Worm (Caenorhabditis elegans) whole organism, early embryonic: ENCODE measurements around the gene lido-18.

Experiments used
- B0310.2 ChIP-seq: sonication (generic microtip); optimal IDR thresholded peaks from 2 replicates; lab custom pipeline; 2016; ENCODE audit warnings: mild to moderate bottlenecking, missing genetic modification characterization, missing compliant biosample characterization
- F13C5.2 ChIP-seq: sonication (generic microtip); optimal IDR thresholded peaks from 2 replicates; lab custom pipeline; 2017; ENCODE audit warnings: mild to moderate bottlenecking, missing genetic modification characterization, inconsistent platforms, missing compliant biosample characterization
- aly-1 ChIP-seq: sonication (generic microtip); optimal IDR thresholded peaks from 2 replicates; lab custom pipeline; 2016; ENCODE audit warnings: missing genetic modification characterization, missing compliant biosample characterization
- ama-1 ChIP-seq: fragments of 150-350 bp; optimal IDR thresholded peaks from 2 replicates; lab custom pipeline; 2014
- ceh-13 ChIP-seq: fragments of 200-800 bp; sonication (Bioruptor generic); optimal IDR thresholded peaks from 2 replicates; lab custom pipeline; 2018; ENCODE audit warnings: mild to moderate bottlenecking, missing genetic modification characterization, missing compliant biosample characterization
- ceh-36 ChIP-seq: sonication (generic microtip); optimal IDR thresholded peaks from 2 replicates; lab custom pipeline; 2016; ENCODE audit warnings: missing genetic modification characterization, inconsistent platforms, missing compliant biosample characterization
- ets-7 ChIP-seq: sonication (generic microtip); optimal IDR thresholded peaks from 2 replicates; lab custom pipeline; 2016; ENCODE audit warnings: missing genotype, missing genetic modification characterization, missing compliant biosample characterization
- flt-1 ChIP-seq: fragments of 200-800 bp; sonication (Bioruptor generic); IDR thresholded peaks from 2 replicates; pipeline ENCODE4 v1.3.6; 2022; ENCODE audit warnings: missing genetic modification characterization, missing compliant biosample characterization
- hmbx-1 ChIP-seq: sonication (generic microtip); optimal IDR thresholded peaks from 2 replicates; lab custom pipeline; 2016; ENCODE audit warnings: mild to moderate bottlenecking, missing genetic modification characterization, missing compliant biosample characterization
- hmg-4 ChIP-seq: fragments of 200-800 bp; sonication (Bioruptor generic); optimal IDR thresholded peaks from 2 replicates; lab custom pipeline; 2018; ENCODE audit warnings: mild to moderate bottlenecking, missing genetic modification characterization, missing compliant biosample characterization
- hnd-1 ChIP-seq: sonication (generic microtip); optimal IDR thresholded peaks from 2 replicates; lab custom pipeline; 2016; ENCODE audit warnings: missing genetic modification characterization, missing compliant biosample characterization
- pes-1 ChIP-seq: fragments of 200-800 bp; sonication (Bioruptor generic); IDR thresholded peaks from 2 replicates; pipeline ENCODE4 v1.3.6; 2022; ENCODE audit warnings: missing genetic modification reagents, missing genetic modification characterization, missing compliant biosample characterization
- scrt-1 ChIP-seq: fragments of 200-800 bp; sonication (Bioruptor generic); IDR thresholded peaks from 2 replicates; pipeline ENCODE4 v1.3.6; 2022; ENCODE audit warnings: missing genetic modification characterization, missing compliant biosample characterization
- sea-1 ChIP-seq: fragments of 200-800 bp; sonication (Bioruptor generic); conservative IDR thresholded peaks from 2 replicates; pipeline ENCODE4 v1.3.6; 2022; ENCODE audit warnings: missing genetic modification characterization, missing compliant biosample characterization
- tbx-11 ChIP-seq: fragments of 200-800 bp; sonication (Bioruptor generic); IDR thresholded peaks from 2 replicates; pipeline ENCODE4 v1.3.6; 2022; ENCODE audit warnings: missing genetic modification characterization, missing compliant biosample characterization
- tbx-37 ChIP-seq: fragments of 200-800 bp; sonication (Bioruptor generic); conservative IDR thresholded peaks from 2 replicates; pipeline ENCODE4 v1.3.6; 2022; ENCODE audit warnings: missing genetic modification reagents, missing genetic modification characterization, missing compliant biosample characterization
- tra-4 ChIP-seq: sonication (generic microtip); optimal IDR thresholded peaks from 2 replicates; lab custom pipeline; 2017; ENCODE audit warnings: missing genetic modification characterization, missing compliant biosample characterization

lido-18 gene

ce11 chrIII:7703474-7703873 lies 41.4 kb downstream of the lido-18 start:
- TF ChIP-seq B0310.2, result no peak
- TF ChIP-seq tbx-11 (GFP tag; lab: Robert Waterston, UW), result no peak
- TF ChIP-seq hmbx-1, result no peak
- no peak for TF ChIP-seq ets-7 (tag; lab: Kevin White, UChicago)

- peak; percentile 38 for TF ChIP-seq pes-1
Measured at ce11 chrIII:7708815-7709214, 46.7 kb downstream of the lido-18 start.

ce11 chrIII:7709391-7709790 lies 47.3 kb downstream of the lido-18 start, which contains the start of gene lin-13:
Gene lin-13 (minus strand): TSS chrIII:7709491.
- TF ChIP-seq tbx-37 (no peak), sea-1 (GFP tag; lab: Robert Waterston, UW) (no peak), ceh-13 (GFP tag; lab: Kevin White, UChicago) (no peak), scrt-1 (GFP tag; lab: Robert Waterston, UW) (no peak)

ce11 chrIII:7710066-7710465 lies 48.0 kb downstream of the lido-18 start:
- peak; percentile 51 for TF ChIP-seq hmg-4 (GFP tag; lab: Kevin White, UChicago)
- no peak for TF ChIP-seq aly-1 (tag; lab: Kevin White, UChicago)

- no peak for TF ChIP-seq B0310.2
- no peak for TF ChIP-seq tra-4 (tag; lab: Kevin White, UChicago)
- TF ChIP-seq hmbx-1, result no peak
- TF ChIP-seq scrt-1 (GFP tag; lab: Robert Waterston, UW), result 0 out of 2 replicates have a peak, but pooled peaks have one; percentile 37
- TF ChIP-seq ceh-36 (tag; lab: Kevin White, UChicago), result peak; percentile 39
- TF ChIP-seq pes-1, result no peak
- TF ChIP-seq tbx-37, result no peak
- TF ChIP-seq flt-1 (GFP tag; lab: Robert Waterston, UW), result no peak
- TF ChIP-seq hnd-1 (tag; lab: Kevin White, UChicago), result no peak
- TF ChIP-seq aly-1 (tag; lab: Kevin White, UChicago), result no peak
- TF ChIP-seq ceh-13 (GFP tag; lab: Kevin White, UChicago), result no peak
- TF ChIP-seq sea-1 (GFP tag; lab: Robert Waterston, UW), result no peak
- TF ChIP-seq F13C5.2 (tag; lab: Kevin White, UChicago), result peak; percentile 67
- TF ChIP-seq tbx-11 (GFP tag; lab: Robert Waterston, UW), result no peak
- no peak for TF ChIP-seq ama-1 (lab: Kevin White, UChicago)
- no peak for TF ChIP-seq ets-7 (tag; lab: Kevin White, UChicago)
- peak; percentile 73 for TF ChIP-seq hmg-4 (GFP tag; lab: Kevin White, UChicago)
Measured at ce11 chrIII:7710943-7711342, 48.9 kb downstream of the lido-18 start.

DNA sequence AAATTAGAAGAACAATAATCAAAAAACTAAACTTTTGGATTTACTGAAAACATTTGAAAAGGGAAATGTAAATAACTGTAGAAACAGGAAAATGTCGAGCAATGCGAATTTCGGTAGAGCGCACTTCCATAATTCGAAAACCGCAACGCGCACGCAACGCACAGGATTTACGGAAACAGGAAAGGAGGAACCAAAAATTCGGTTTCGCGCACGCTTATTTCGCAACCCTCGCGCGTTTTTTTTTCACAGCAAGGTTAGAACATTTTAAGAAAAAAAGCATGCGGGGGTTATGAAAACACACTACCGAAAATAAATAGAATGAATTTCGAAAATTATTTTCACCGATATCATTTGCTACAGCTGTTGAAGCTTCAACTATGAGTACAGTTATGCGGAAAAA lies 49.4 kb downstream of the lido-18 start:
- TF ChIP-seq F13C5.2 (tag; lab: Kevin White, UChicago) (no peak), pes-1 (no peak), ama-1 (lab: Kevin White, UChicago) (no peak), tra-4 (tag; lab: Kevin White, UChicago) (no peak), hnd-1 (tag; lab: Kevin White, UChicago) (no peak), B0310.2 (no peak), aly-1 (tag; lab: Kevin White, UChicago) (no peak), hmg-4 (GFP tag; lab: Kevin White, UChicago) (no peak), sea-1 (GFP tag; lab: Robert Waterston, UW) (no peak), ceh-36 (tag; lab: Kevin White, UChicago) (no peak)

ce11 chrIII:7711908-7712359 lies 49.9 kb downstream of the lido-18 start, which contains the start of gene C03B8.3:
Gene C03B8.3 (plus strand): TSS chrIII:7712309.
- no peak for TF ChIP-seq B0310.2
- TF ChIP-seq F13C5.2 (tag; lab: Kevin White, UChicago), result no peak
- no peak for TF ChIP-seq ets-7 (tag; lab: Kevin White, UChicago)
- TF ChIP-seq sea-1 (GFP tag; lab: Robert Waterston, UW), result no peak
- no peak for TF ChIP-seq hmg-4 (GFP tag; lab: Kevin White, UChicago)
- TF ChIP-seq hnd-1 (tag; lab: Kevin White, UChicago), result no peak
- no peak for TF ChIP-seq ceh-13 (GFP tag; lab: Kevin White, UChicago)
- no peak for TF ChIP-seq tbx-37
- no peak for TF ChIP-seq pes-1
- no peak for TF ChIP-seq tra-4 (tag; lab: Kevin White, UChicago)
- no peak for TF ChIP-seq ceh-36 (tag; lab: Kevin White, UChicago)
- TF ChIP-seq aly-1 (tag; lab: Kevin White, UChicago), result no peak
- no peak for TF ChIP-seq tbx-11 (GFP tag; lab: Robert Waterston, UW)
- no peak for TF ChIP-seq ama-1 (lab: Kevin White, UChicago)
- TF ChIP-seq flt-1 (GFP tag; lab: Robert Waterston, UW), result no peak
- TF ChIP-seq hmbx-1, result no peak
- no peak for TF ChIP-seq scrt-1 (GFP tag; lab: Robert Waterston, UW)

ce11 chrIII:7716550-7716949 lies 54.5 kb downstream of the lido-18 start:
- TF ChIP-seq ets-7 (tag; lab: Kevin White, UChicago) (no peak), tra-4 (tag; lab: Kevin White, UChicago) (no peak), ama-1 (lab: Kevin White, UChicago) (no peak), hnd-1 (tag; lab: Kevin White, UChicago) (no peak), tbx-37 (no peak), ceh-36 (tag; lab: Kevin White, UChicago) (no peak), tbx-11 (GFP tag; lab: Robert Waterston, UW) (no peak), hmbx-1 (no peak)
